Worm (Caenorhabditis elegans) whole organism, late embryonic: ENCODE data around the gene B0035.22.

Experiments used
- K09A11.1 ChIP-seq: sonication (generic microtip); optimal IDR thresholded peaks from 2 replicates; lab custom pipeline; 2017; ENCODE audit warnings: antibody characterized with exemption, mild to moderate bottlenecking, missing genetic modification characterization, missing compliant biosample characterization; ENCODE audit not compliant: insufficient read depth
- ahr-1 ChIP-seq: sonication (generic microtip); optimal IDR thresholded peaks from 2 replicates; lab custom pipeline; 2016; ENCODE audit warnings: missing genetic modification characterization, missing compliant biosample characterization
- ceh-14 ChIP-seq: sonication (generic microtip); optimal IDR thresholded peaks from 2 replicates; lab custom pipeline; 2016; ENCODE audit warnings: missing genotype, missing genetic modification characterization, missing compliant biosample characterization
- ceh-18 ChIP-seq: sonication (generic microtip); optimal IDR thresholded peaks from 2 replicates; lab custom pipeline; 2016; ENCODE audit warnings: missing genetic modification characterization, missing compliant biosample characterization
- ceh-19 ChIP-seq: fragments of 200-800 bp; sonication (Bioruptor generic); optimal IDR thresholded peaks from 2 replicates; lab custom pipeline; 2018; ENCODE audit warnings: mild to moderate bottlenecking, missing genetic modification characterization, missing compliant biosample characterization
- ceh-2 ChIP-seq: sonication (generic microtip); optimal IDR thresholded peaks from 2 replicates; lab custom pipeline; 2016; ENCODE audit warnings: missing genotype, missing genetic modification characterization, missing compliant biosample characterization
- ceh-22 ChIP-seq: sonication (generic microtip); optimal IDR thresholded peaks from 2 replicates; lab custom pipeline; 2017; ENCODE audit warnings: missing biosample characterization, missing genetic modification characterization
- ceh-30 ChIP-seq: fragments of 150-350 bp; optimal IDR thresholded peaks from 2 replicates; lab custom pipeline; 2014; ENCODE audit warnings: missing biosample characterization, missing genetic modification characterization
- ceh-45 ChIP-seq: fragments of 200-800 bp; sonication (Bioruptor generic); IDR thresholded peaks from 2 replicates; pipeline ENCODE4 v1.3.6; 2022; ENCODE audit warnings: missing genetic modification reagents, missing genetic modification characterization, missing compliant biosample characterization
- ceh-48 ChIP-seq: sonication (generic microtip); optimal IDR thresholded peaks from 2 replicates; lab custom pipeline; 2016; ENCODE audit warnings: missing genetic modification characterization, inconsistent platforms, missing compliant biosample characterization
- dmd-4 ChIP-seq: sonication (generic microtip); optimal IDR thresholded peaks from 2 replicates; lab custom pipeline; 2016; ENCODE audit warnings: borderline replicate concordance, missing genetic modification characterization, missing compliant biosample characterization
- dve-1 ChIP-seq: sonication (generic microtip); optimal IDR thresholded peaks from 2 replicates; lab custom pipeline; 2017; ENCODE audit warnings: antibody characterized with exemption, mild to moderate bottlenecking, missing genetic modification characterization, missing compliant biosample characterization
- elt-2 ChIP-seq: sonication (generic microtip); optimal IDR thresholded peaks from 2 replicates; lab custom pipeline; 2016; ENCODE audit warnings: missing genetic modification reagents, missing genetic modification characterization, missing compliant biosample characterization
- elt-4 ChIP-seq: sonication (generic microtip); optimal IDR thresholded peaks from 2 replicates; lab custom pipeline; 2016; ENCODE audit warnings: missing genetic modification characterization, missing compliant biosample characterization
- ets-4 ChIP-seq: sonication (generic microtip); optimal IDR thresholded peaks from 2 replicates; lab custom pipeline; 2016; ENCODE audit warnings: missing genetic modification characterization, missing compliant biosample characterization
- fax-1 ChIP-seq: sonication (generic microtip); optimal IDR thresholded peaks from 2 replicates; lab custom pipeline; 2016; ENCODE audit warnings: missing genotype, missing genetic modification characterization, missing compliant biosample characterization
- fkh-6 ChIP-seq: sonication (generic microtip); optimal IDR thresholded peaks from 2 replicates; lab custom pipeline; 2016; ENCODE audit warnings: missing genetic modification characterization, missing compliant biosample characterization
- hlh-13 ChIP-seq: fragments of 200-800 bp; sonication (Bioruptor generic); optimal IDR thresholded peaks from 2 replicates; lab custom pipeline; 2018; ENCODE audit warnings: mild to moderate bottlenecking, missing genetic modification characterization, missing compliant biosample characterization
- hlh-8 ChIP-seq: sonication (generic microtip); optimal IDR thresholded peaks from 2 replicates; lab custom pipeline; 2016; ENCODE audit warnings: missing genotype, missing genetic modification characterization, missing compliant biosample characterization
- mec-3 ChIP-seq: sonication (generic microtip); optimal IDR thresholded peaks from 2 replicates; lab custom pipeline; 2016; ENCODE audit warnings: borderline replicate concordance, missing genetic modification characterization, missing compliant biosample characterization
- nhr-11 ChIP-seq: fragments of 150-350 bp; optimal IDR thresholded peaks from 2 replicates; lab custom pipeline; 2014; ENCODE audit warnings: missing biosample characterization, missing genetic modification characterization
- nhr-232 ChIP-seq: sonication (generic microtip); optimal IDR thresholded peaks from 2 replicates; lab custom pipeline; 2016; ENCODE audit warnings: missing genetic modification characterization, missing compliant biosample characterization
- npax-4 ChIP-seq: sonication (generic microtip); optimal IDR thresholded peaks from 2 replicates; lab custom pipeline; 2016; ENCODE audit warnings: missing genetic modification characterization, missing compliant biosample characterization
- pag-3 ChIP-seq: sonication (generic microtip); optimal IDR thresholded peaks from 2 replicates; lab custom pipeline; 2016; ENCODE audit warnings: missing compliant biosample characterization, missing genetic modification characterization, borderline replicate concordance
- pha-2 ChIP-seq: sonication (generic microtip); optimal IDR thresholded peaks from 2 replicates; lab custom pipeline; 2017; ENCODE audit warnings: mild to moderate bottlenecking, missing genetic modification characterization, missing compliant biosample characterization
- pha-4 ChIP-seq: fragments of 150-350 bp; optimal IDR thresholded peaks from 2 replicates; lab custom pipeline; 2018; ENCODE audit warnings: missing biosample characterization, missing genetic modification reagents, missing genetic modification characterization
- sox-4 ChIP-seq: sonication (generic microtip); optimal IDR thresholded peaks from 2 replicates; lab custom pipeline; 2017; ENCODE audit warnings: mild to moderate bottlenecking, missing genetic modification characterization, inconsistent platforms, missing compliant biosample characterization
- tbx-2 ChIP-seq: sonication (generic microtip); optimal IDR thresholded peaks from 2 replicates; lab custom pipeline; 2016; ENCODE audit warnings: missing genetic modification characterization, missing compliant biosample characterization
- tbx-7 ChIP-seq: sonication (generic microtip); optimal IDR thresholded peaks from 2 replicates; lab custom pipeline; 2016; ENCODE audit warnings: missing genotype, missing genetic modification characterization, missing compliant biosample characterization
- unc-3 ChIP-seq, 2 experiments: fragments of 200-800 bp in 1 of 2; sonication (Bioruptor generic) in 1 of 2; sonication (generic microtip) in 1 of 2; conservative IDR thresholded peaks in 1 of 2; optimal IDR thresholded peaks in 1 of 2; 2 replicates each; pipeline versions ENCODE4 v1.3.6 to Lab custom; 2016 to 2022; ENCODE audit warnings: missing compliant biosample characterization in 2 of 2, missing genetic modification characterization in 2 of 2, missing genetic modification reagents in 1 of 2
- unc-42 ChIP-seq: sonication (generic microtip); optimal IDR thresholded peaks from 2 replicates; lab custom pipeline; 2016; ENCODE audit warnings: missing genotype, missing genetic modification characterization, missing compliant biosample characterization
- unc-55 ChIP-seq: sonication (generic microtip); optimal IDR thresholded peaks from 2 replicates; lab custom pipeline; 2017; ENCODE audit warnings: missing biosample characterization, missing genetic modification reagents, missing genetic modification characterization

B0035.22 gene

ce11 chrIV:11349747-11350146 lies 34.8 kb downstream of the B0035.22 start:
- TF ChIP-seq ceh-14 (peak; percentile 22), unc-42 (tag; lab: Kevin White, UChicago) (peak; percentile 14), mec-3 (tag; lab: Kevin White, UChicago) (no peak)

ce11 chrIV:11350809-11351208 lies 35.9 kb downstream of the B0035.22 start:
- no peak for TF ChIP-seq ceh-14
- no peak for TF ChIP-seq pag-3 (tag; lab: Kevin White, UChicago)
- no peak for TF ChIP-seq sox-4 (tag; lab: Kevin White, UChicago)
- TF ChIP-seq ceh-18, result peak; percentile 52
- TF ChIP-seq, all 69 proteins: peak for 1

ce11 chrIV:11351563-11351962 lies 36.6 kb downstream of the B0035.22 start:
- TF ChIP-seq fkh-6, result no peak
- no peak for TF ChIP-seq hlh-8 (tag; lab: Kevin White, UChicago)
- TF ChIP-seq unc-3 (GFP tag; conservative IDR thresholded peaks at IDR 0.05; lab: Robert Waterston, UW), result no peak
- no peak for TF ChIP-seq unc-3 (tag; optimal IDR thresholded peaks at IDR 0.05; lab: Kevin White, UChicago)
- TF ChIP-seq ahr-1 (tag; lab: Kevin White, UChicago), result no peak
- no peak for TF ChIP-seq elt-4 (tag; lab: Kevin White, UChicago)
- no peak for TF ChIP-seq fax-1
- TF ChIP-seq hlh-13 (GFP tag; lab: Kevin White, UChicago), result no peak
- no peak for TF ChIP-seq K09A11.1 (tag; lab: Kevin White, UChicago)
- no peak for TF ChIP-seq pha-2 (tag; lab: Kevin White, UChicago)
- TF ChIP-seq ceh-19 (GFP tag; lab: Kevin White, UChicago), result no peak
- no peak for TF ChIP-seq tbx-7 (tag; lab: Kevin White, UChicago)
- TF ChIP-seq elt-2 (tag; lab: Kevin White, UChicago), result no peak

- TF ChIP-seq ceh-45 (GFP tag; lab: Robert Waterston, UW) (no peak), npax-4 (tag; lab: Kevin White, UChicago) (no peak), mec-3 (tag; lab: Kevin White, UChicago) (no peak), dve-1 (tag; lab: Kevin White, UChicago) (no peak), pag-3 (tag; lab: Kevin White, UChicago) (no peak), ceh-22 (tag; lab: Kevin White, UChicago) (no peak), nhr-11 (tag; lab: Kevin White, UChicago) (no peak), ceh-2 (tag; lab: Kevin White, UChicago) (no peak)
Measured at ce11 chrIV:11352768-11353167, 37.8 kb downstream of the B0035.22 start.

ce11 chrIV:11353946-11354458 lies 39.0 kb downstream of the B0035.22 start, which contains the start of gene T01G1.2:
Gene T01G1.2 (plus strand): TSS chrIV:11354408.
- TF ChIP-seq unc-55 (GFP tag; lab: Kevin White, UChicago) (peak; percentile 67), ceh-22 (tag; lab: Kevin White, UChicago) (no peak), ceh-18 (peak; percentile 36)

ce11 chrIV:11359769-11360168 lies 44.8 kb downstream of the B0035.22 start, which contains the start of gene klp-12:
Gene klp-12 (minus strand): TSS chrIV:11359869.
- TF ChIP-seq unc-42 (tag; lab: Kevin White, UChicago), result no peak
- no peak for TF ChIP-seq ceh-48 (tag; lab: Kevin White, UChicago)
- TF ChIP-seq tbx-2, result no peak
- no peak for TF ChIP-seq dmd-4 (tag; lab: Kevin White, UChicago)
- no peak for TF ChIP-seq ceh-30
- TF ChIP-seq ets-4 (tag; lab: Kevin White, UChicago), result no peak
- TF ChIP-seq pha-4 (tag; lab: Kevin White, UChicago), result no peak
- no peak for TF ChIP-seq fax-1
- no peak for TF ChIP-seq nhr-11 (tag; lab: Kevin White, UChicago)
- TF ChIP-seq pag-3 (tag; lab: Kevin White, UChicago), result no peak
- no peak for TF ChIP-seq nhr-232
- TF ChIP-seq ceh-19 (GFP tag; lab: Kevin White, UChicago), result no peak
